Fruit fly (Drosophila melanogaster) ovary, adult (tissue): ENCODE results near the gene Jon66Ci.

Experiments used
- CG17801 ChIP-seq: fragments of 200-800 bp; optimal IDR thresholded peaks from 2 replicates; lab custom pipeline; 2019; ENCODE audit warnings: missing biosample characterization, mild to moderate bottlenecking, missing genetic modification characterization, moderate library complexity; ENCODE audit not compliant: partially characterized antibody

The Jon66Ci gene

DNA sequence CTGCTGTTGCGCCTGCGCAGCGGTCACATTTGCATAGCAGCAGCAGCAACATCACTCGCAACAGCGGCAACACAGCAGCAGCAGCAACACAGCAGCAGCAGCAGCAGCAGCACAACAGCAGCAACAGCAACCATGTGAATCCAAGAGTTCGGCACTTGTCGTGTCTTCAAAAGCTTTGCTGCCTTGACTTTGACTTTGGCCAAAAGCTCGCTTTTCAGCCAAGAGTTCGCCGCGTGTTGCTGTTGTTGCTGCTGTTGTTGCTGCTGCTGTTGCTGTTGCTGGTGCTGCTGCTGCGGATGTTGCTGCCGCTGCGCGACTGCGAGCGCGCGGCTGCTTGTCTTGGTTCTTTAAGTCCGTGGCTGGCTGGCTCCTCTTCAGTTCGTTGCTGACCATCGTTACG, 19.3 kb upstream of the Jon66Ci start, which contains the start of gene ImpE1:
TSS of gene ImpE1 (plus strand) at position 371 of the 400 bp plus-strand sequence.
- TF ChIP-seq CG17801 = no peak

DNA sequence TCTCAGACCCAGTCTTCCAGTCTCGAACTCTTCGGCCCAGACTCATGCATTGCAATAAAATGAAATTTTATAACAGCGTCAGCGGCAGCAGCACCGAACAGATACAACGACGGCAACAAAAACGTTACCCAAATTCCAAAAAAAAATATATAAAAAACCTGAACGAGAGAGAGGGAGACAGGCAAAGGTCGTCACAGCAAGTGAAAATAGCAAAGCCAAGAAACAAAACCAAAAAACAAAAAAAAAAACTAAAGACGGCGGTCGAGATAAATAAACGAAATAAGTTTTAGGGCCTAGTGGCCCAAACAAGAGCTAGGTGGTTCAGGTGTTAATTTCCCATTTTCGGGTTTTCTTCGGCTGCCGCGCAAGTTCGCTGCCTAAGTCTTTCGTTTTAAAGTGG, 17.2 kb upstream of the Jon66Ci start:
- TF ChIP-seq CG17801 = no peak

DNA sequence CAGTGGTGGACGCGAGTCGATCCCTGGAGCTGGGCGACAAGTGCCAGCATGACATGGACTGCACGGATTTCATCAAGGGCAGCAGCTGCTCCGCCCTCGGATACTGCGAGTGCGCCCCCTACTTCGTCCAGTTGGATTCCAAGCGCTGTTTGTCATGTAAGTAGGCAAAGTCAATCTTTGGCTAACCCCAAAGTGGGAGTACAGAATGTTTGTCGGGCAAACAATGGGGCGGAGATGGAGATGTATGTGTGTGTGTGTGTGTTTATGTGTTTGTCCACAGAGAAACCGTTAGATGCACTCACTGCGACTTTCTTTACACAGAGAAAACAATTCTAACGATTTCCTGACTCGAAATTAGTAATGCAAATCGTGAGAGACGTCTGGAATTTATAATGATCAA, 12.2 kb upstream of the Jon66Ci start:
- no peak for TF ChIP-seq CG17801

DNA sequence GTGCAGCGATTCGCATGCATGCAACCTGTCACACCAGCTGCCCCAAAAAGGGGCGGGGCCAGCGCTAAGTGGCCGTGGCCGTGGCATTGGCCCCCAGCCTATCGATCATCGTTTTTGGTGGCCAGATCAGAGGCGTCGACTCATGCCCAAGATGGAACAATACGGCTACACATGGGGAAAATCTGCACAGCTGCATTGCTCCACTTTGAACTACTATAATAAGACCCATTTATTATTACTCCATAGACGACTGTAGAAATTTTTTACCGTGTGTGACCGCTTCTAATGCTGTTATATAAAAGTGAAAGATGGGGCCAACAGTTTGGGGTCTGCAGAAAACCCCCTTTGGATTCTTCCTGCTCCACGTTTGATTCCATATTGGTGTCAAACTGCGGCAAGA, 7.4 kb upstream of the Jon66Ci start:
- TF ChIP-seq CG17801 = no peak

DNA sequence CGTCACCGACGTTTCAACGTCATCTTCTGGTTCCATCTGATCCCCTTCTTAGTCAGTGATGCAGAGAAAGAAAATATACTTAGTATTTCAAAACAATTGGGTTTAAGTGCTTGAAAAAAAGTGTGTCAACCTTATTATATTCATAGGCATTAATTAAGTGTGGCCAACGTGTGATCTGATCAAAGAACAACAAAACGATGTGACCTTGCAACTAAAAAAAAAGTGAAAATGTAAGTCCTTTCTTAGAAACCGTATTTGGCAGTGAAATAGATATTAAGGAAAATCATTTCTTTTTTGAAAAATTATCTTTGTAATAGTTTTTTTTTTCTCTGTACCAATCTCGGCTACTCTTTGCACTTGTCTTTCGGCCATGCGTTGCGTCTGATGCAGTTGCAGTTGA, 6.3 kb upstream of the Jon66Ci start:
- no peak for TF ChIP-seq CG17801

DNA sequence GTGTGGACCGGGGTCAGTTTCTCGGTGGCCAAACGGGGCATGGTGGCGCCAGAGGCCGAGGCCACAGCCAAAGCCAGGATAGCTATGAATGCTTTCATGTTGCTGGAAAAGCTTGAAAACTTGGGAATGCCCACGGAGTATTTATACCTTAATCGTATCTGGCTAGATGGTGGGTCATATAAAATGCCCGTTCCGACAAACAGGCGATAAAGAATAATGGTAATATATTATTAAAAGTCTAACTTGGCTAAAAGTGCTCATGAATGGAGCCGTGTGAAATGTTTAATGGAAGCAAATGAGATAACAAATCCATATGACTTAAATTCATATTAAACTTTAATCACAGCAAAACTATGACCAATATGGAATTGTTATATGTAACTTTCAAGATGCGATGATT, 2.2 kb downstream of the Jon66Ci start, which contains the start of gene Jon66Cii:
TSS of gene Jon66Cii (minus strand) at position 101 of the 400 bp plus-strand sequence.
- TF ChIP-seq CG17801 = no peak

DNA sequence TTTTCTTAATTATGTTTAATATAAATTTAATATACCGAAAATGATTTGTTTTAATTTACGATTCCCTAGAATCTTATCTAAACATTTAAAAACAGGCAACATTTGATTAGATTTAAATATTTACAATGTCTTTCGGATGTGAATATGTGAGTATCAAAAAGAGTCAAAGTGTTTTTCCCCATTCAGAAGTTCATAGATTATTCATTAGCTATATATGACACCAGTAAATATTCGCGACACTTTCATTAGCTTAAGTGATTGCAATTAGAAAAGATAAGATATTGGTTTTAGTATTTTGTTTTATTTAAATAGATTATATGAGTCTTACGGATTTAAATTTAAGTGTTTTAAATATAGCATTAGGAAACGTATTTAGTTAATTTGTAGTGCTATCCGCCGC, 2.8 kb downstream of the Jon66Ci start:
- TF ChIP-seq CG17801 = no peak

DNA sequence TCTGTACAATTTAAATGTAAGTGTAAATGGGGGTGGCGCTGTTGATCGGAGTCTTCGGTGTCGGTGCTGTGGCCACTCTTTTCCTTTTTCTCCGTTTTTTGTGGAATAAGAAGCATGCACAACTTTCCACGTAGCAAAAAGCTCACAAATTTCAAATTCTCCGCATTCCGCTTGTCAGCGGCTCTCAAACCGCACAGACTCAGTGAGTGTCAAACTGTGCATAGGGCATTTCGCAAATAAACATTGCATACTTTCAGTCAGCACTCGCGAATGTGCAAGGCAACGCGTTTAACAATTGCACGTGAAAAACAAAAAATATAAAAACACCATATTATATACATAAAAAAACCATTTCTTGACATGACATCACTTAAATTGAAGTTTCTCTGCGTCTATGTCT, 3.6 kb downstream of the Jon66Ci start:
- no peak for TF ChIP-seq CG17801

DNA sequence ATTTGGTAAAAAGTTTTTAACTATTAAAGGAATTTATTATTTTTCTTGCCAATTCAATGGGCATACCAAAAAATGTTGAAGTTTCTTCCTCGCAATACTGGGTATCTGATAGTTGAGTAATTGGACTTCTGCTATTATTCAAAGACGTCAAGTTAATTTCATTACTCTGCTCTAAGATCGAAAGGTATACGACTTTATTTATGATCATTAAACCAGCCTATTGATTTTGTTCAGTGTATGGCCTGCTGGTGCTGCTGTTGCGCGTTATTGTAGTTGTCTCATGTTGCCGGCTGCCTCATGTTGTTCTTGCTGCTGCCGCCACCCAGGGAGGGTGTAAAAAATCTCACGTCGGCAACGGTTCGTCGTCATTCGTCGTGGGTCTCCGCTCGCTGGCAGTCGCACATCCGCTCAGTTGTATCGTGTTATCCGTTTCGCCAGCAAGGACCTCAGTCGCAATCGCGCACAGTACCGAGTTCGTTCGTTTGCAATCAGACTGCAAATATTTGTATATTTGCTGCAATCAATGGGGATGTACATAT, 4.4 kb downstream of the Jon66Ci start, which contains the start of gene CG7120:
TSS of gene CG7120 (plus strand) at position 371 of the 539 bp plus-strand sequence.
- no peak for TF ChIP-seq CG17801

DNA sequence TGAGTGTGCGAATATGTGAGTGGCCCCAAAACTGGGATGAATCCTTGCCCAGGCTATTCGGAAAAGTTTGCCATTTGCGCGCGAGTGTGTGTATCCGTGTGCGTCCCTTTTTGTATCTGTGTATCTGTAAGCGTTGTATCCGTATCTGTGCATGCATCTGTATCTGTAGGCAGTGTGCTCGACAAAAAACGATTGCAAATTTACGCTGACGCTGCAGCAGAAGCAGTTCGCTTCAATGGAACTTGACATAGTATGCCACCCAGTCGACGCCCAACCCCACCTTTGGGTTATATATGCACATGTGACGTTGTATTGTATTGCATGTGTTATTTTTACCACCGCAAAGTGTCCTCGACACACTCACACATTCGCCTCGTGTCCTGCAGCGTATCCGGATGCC, 4.8 kb downstream of the Jon66Ci start:
- no peak for TF ChIP-seq CG17801

DNA sequence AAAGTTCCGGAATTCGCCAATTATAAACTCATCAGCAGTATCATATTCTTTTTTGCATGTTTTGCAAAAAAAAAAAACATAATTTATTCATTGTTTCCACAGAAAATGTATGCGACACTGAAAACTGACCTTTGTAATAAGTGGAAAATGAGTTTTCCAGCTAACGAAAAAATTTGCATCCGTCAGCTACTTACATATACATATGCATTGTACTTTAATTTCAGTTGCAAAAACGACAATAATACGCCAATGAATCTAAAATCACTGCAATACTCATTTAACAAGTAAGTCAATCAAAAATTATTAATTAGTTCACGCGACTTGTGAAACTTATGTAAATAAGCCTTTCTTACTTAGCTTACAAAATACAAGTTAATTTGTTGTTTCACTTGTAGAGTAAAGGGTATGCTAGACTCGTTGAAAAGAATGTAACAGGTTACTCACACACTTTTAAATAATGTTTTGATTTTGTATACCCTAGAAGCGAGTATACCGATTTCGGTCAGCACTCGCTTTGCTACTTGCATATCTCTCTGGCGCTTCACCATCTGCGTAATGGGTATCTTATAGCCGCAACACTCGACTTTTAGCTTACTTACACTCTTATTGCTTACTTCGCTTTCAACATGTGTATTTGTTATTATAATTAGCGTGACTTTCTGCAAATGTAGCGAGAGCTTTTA, 7.6 kb downstream of the Jon66Ci start:
- peak; percentile 95 for TF ChIP-seq CG17801

DNA sequence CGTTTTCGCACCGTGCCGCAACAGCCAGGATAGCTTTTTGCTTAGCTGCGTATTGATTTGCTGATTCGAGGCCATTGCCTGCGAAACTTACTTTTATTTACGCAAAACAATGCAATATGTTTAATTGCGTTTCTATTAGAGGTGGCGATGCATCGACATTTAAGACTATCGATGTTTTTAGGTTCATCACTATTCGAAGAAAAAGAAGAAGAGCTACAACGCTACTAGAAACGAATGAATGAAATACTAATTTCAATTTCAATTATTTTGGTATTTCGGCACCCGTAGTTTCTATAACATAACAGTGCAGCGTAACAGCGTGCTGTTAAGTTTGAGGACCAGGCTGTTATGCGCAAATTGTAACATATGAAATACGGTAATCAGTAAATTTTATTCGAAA, 13.8 kb downstream of the Jon66Ci start, which contains the start of the genes Tpt, mkg-p and CG13667:
TSS of gene Tpt (minus strand) at position 155 of the 400 bp plus-strand sequence.
TSS of gene mkg-p (minus strand) at position 155 of the 400 bp plus-strand sequence.
TSS of gene CG13667 (plus strand) at position 332 of the 400 bp plus-strand sequence.
- no peak for TF ChIP-seq CG17801

DNA sequence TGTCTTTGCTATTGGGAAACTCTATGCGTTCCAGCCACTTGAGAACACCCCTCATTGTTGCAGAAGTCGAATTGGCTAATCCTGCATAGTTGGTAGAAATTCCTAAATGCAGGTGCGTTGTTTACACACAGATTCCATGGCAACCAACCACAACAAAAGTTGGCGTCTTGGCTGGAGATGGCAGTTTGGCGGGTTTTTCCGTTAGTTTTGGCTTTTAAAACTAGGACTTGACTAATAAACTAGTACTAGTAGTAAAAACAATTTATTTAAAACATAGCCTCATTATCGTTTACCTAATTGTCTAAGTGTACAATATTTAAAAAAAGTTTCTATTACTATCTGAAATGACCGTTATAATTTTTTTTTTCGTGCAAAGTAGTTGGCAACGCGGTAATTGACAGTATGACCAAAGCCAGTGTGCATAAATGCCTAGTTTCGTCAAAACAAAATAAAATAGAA, 20.1 kb downstream of the Jon66Ci start, which contains the start of gene Exo70:
TSS of gene Exo70 (plus strand) at position 413 of the 459 bp plus-strand sequence.
- TF ChIP-seq CG17801 = no peak

DNA sequence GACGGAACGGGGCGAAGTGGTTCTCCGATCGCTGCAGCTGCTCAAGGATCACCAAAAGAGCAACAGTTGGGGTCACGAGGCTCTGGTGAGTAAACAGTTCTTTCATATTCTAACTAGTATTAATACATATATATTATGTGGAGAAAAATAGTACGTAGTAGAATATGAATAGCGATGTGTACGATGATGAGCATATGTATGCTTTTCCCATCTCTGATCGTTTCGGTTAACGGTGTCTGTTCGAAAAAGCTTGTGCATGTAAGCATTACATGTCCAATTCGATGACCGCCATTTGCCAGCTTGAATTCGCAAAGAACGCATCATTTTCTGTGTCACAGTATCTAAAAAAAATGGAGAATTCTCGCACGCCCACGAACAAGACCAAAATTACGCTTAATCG, 21.4 kb downstream of the Jon66Ci start, which contains the start of the genes Oseg1 and mtrm:
TSS of gene Oseg1 (minus strand) at position 101 of the 400 bp plus-strand sequence.
TSS of gene mtrm (plus strand) at position 288 of the 400 bp plus-strand sequence.
- TF ChIP-seq CG17801 = no peak

DNA sequence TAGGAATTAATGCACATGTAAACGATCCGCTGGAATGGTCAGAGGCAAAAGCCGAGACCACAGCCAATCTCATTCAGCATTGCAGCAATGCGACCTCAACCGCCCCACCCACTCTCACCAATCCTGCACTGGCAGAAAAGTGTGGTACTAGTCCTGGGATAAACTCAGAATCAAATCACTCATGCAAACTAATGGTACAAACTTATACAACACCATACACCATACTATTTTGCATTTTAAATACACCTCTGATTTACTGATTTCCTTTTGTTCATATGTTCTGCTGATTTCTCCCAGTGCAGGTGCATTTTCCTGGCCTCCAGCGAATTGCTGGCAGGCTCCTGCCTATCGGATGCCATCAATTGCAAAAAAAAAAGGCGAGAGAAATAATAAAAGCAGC, 27.6 kb downstream of the Jon66Ci start:
- TF ChIP-seq CG17801 = no peak

DNA sequence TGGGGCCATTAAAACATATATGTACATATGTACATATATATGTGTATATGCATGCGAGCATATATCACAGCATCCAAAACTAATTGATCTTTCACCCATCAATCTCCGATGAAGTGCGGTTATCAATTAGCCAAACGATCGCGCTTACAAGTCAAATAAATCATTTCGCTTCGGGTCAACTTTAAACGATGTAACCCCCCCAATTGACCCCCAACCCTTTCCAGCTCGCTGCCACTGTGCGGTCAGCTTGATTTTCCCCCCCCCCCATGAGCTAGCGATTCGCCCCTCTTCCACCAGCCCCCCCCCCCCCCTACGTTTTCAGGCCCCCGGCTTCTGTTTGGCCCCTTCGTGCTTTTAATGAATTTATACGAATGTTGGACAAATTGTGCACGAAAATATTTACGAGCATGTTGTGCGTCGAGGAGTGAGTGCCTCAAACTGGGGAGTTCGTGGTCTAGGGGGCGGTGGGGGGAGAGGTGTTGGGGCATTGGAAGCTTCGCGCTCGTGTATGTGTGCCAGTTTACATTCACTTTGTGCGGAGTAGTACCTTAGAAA, 28.4 kb downstream of the Jon66Ci start:
- no peak for TF ChIP-seq CG17801

DNA sequence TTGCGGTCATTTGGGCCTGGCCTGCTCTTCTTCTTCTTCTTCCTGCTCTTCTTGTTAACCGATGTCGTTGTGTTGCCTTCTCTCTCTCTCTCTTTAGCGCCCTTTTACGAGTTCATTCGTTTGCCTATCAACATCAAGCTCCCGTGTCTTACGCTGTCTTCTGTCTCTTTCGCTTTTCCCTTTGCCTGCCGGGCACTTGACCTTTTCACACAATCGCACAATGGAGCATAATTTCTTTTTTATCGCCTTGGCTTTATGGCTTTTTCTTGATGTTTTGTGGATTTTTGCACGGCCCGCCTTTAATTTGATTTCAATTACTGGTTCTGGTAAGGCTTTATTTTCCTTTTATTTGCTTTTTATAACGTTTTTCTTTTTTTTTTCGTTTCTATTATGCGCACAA, 30.0 kb downstream of the Jon66Ci start:
- TF ChIP-seq CG17801 = no peak
